Fruit fly (Drosophila melanogaster): ENCODE data around the gene Pxt.

Gene Pxt

DNA sequence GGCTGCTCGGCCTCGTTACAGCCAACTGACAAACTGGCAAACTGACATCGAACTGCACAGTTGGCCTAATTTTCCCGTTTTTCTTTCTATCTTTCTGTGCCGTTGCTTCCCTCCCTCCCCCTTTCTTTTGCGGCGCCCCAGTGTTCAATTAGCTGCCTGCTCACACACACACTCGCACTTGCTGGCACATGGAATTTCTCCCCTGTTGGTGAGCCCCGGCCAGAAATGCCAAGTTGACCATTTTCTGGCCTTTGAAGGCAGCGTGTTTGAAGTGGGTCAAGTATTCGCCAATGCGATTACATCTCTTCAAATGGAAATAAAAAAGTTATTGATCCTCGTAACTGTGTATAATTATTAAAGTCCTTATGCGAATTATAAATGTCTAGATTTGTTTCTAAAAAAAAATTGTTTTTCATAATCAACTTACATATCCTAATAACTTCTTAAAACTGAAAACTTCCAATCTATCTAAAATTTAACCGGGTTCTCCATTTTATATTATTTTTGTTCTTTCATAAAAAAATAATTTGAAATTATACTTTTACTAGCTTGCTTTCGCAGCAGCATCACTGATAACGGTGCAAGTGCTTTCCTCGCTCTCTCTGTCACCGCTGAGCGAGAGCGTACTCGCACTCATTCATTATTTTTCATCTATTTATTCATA, 38.5 kb upstream of the Pxt start (continued):
- TF ChIP-seq CG13296 (GFP tag; optimal IDR thresholded peaks at IDR 0.05) (peak; percentile 3), MESR4 (GFP tag; optimal IDR thresholded peaks at IDR 0.05) (no peak), Deaf1 (tag; optimal IDR thresholded peaks at IDR 0.05) (no peak), CG6254 (GFP tag; optimal IDR thresholded peaks at IDR 0.05) (peak; percentile 48), CG10462 (GFP tag; optimal IDR thresholded peaks at IDR 0.05) (peak; percentile 44), CG3847 (GFP tag; IDR thresholded peaks at IDR 0.05) (0 out of 2 replicates have a peak, but pooled peaks have one; percentile 20), pum (GFP tag; optimal IDR thresholded peaks at IDR 0.05) (no peak), gcm2 (GFP tag; optimal IDR thresholded peaks at IDR 0.05) (no peak), CG17328 (GFP tag; IDR thresholded peaks at IDR 0.05) (no peak), oc (tag; optimal IDR thresholded peaks at IDR 0.05) (no peak), knrl (GFP tag; IDR thresholded peaks at IDR 0.05; ENCODE audit: partially characterized antibody) (no peak), Chrac-16 (GFP tag; optimal IDR thresholded peaks at IDR 0.05) (peak; percentile 31), stwl (tag; optimal IDR thresholded peaks at IDR 0.05) (no peak), ems (GFP tag; optimal IDR thresholded peaks at IDR 0.05) (peak; percentile 38), pho (GFP tag; optimal IDR thresholded peaks at IDR 0.05) (no peak), gfzf (GFP tag; optimal IDR thresholded peaks at IDR 0.05) (no peak), bsh (GFP tag; optimal IDR thresholded peaks at IDR 0.05) (peak in 1 of 2 experiments; percentile 39), CG12071 (GFP tag; optimal IDR thresholded peaks at IDR 0.05) (no peak), D19B (GFP tag; optimal IDR thresholded peaks at IDR 0.05) (no peak), NK7.1 (GFP tag; optimal IDR thresholded peaks at IDR 0.05) (no peak), CG42726 (GFP tag; IDR thresholded peaks at IDR 0.05; ENCODE audit: partially characterized antibody) (no peak), slbo (GFP tag; IDR thresholded peaks at IDR 0.05) (no peak), CG5953 (GFP tag; IDR thresholded peaks at IDR 0.05) (no peak), HLH54F (GFP tag; optimal IDR thresholded peaks at IDR 0.05) (peak; percentile 5), CG7987 (GFP tag; optimal IDR thresholded peaks at IDR 0.05) (no peak), kah (GFP tag; optimal IDR thresholded peaks at IDR 0.05) (no peak), CG3407 (GFP tag; optimal IDR thresholded peaks at IDR 0.05) (peak; percentile 1), B-H2 (GFP tag; optimal IDR thresholded peaks at IDR 0.05) (no peak), sisA (GFP tag; IDR thresholded peaks at IDR 0.05) (no peak), Oaz (GFP tag; IDR thresholded peaks at IDR 0.05) (no peak), pita (GFP tag; optimal IDR thresholded peaks at IDR 0.05) (no peak), CG12391 (tag; optimal IDR thresholded peaks at IDR 0.05) (peak; percentile 73), tll (GFP tag; optimal IDR thresholded peaks at IDR 0.05) (no peak), jigr1 (GFP tag; IDR thresholded peaks at IDR 0.05) (no peak), CG11560 (tag; IDR thresholded peaks at IDR 0.05) (no peak), fd102C (GFP tag; optimal IDR thresholded peaks at IDR 0.05) (no peak), CG15696 (tag; optimal IDR thresholded peaks at IDR 0.05) (peak; percentile 17), al (GFP tag; IDR thresholded peaks at IDR 0.05) (no peak), CG14014 (GFP tag; IDR thresholded peaks at IDR 0.05) (no peak), tio (GFP tag; optimal IDR thresholded peaks at IDR 0.05) (no peak), lmd (GFP tag; IDR thresholded peaks at IDR 0.05) (peak; percentile 32; the same call in 1 of the 2 replicates), CG10654 (GFP tag; optimal IDR thresholded peaks at IDR 0.05) (no peak), disco-r (GFP tag; optimal IDR thresholded peaks at IDR 0.05) (no peak), CG4424 (GFP tag; optimal IDR thresholded peaks at IDR 0.05) (peak; percentile 72), CG10321 (GFP tag; IDR thresholded peaks at IDR 0.05) (no peak), CG18619 (GFP tag; optimal IDR thresholded peaks at IDR 0.05) (peak; percentile 39), Dfd (GFP tag; optimal IDR thresholded peaks at IDR 0.05) (no peak), CG7357 (GFP tag; IDR thresholded peaks at IDR 0.05) (no peak), gcm (GFP tag; optimal IDR thresholded peaks at IDR 0.05) (peak; percentile 9), CG31365 (tag; optimal IDR thresholded peaks at IDR 0.05) (no peak)

All from whole organism, embryonic.